Worm (Caenorhabditis elegans) whole organism, mixed stage, embryonic: ENCODE data around the gene asp-14.

ENCODE experiments used
- bed-3 ChIP-seq: fragments of 200-800 bp; sonication (Bioruptor generic); optimal IDR thresholded peaks from 3 replicates; lab custom pipeline; 2018; ENCODE audit warnings: mild to moderate bottlenecking, missing genetic modification characterization, moderate library complexity, missing compliant biosample characterization
- drap-1 ChIP-seq: fragments of 200-800 bp; sonication (Bioruptor generic); optimal IDR thresholded peaks from 3 replicates; lab custom pipeline; 2018; ENCODE audit warnings: mild to moderate bottlenecking, missing genetic modification characterization, missing compliant biosample characterization
- elt-1 ChIP-seq: sonication (generic microtip); optimal IDR thresholded peaks from 2 replicates; lab custom pipeline; 2017; ENCODE audit warnings: missing genetic modification characterization, mild to moderate bottlenecking, missing compliant biosample characterization, antibody characterized with exemption, moderate library complexity, borderline replicate concordance; ENCODE audit not compliant: insufficient read depth
- mep-1 ChIP-seq: fragments of 150-350 bp; optimal IDR thresholded peaks from 2 replicates; lab custom pipeline; 2017; ENCODE audit warnings: missing biosample characterization, missing genetic modification reagents, missing genetic modification characterization, inconsistent platforms
- nhr-28 ChIP-seq: fragments of 150-350 bp; optimal IDR thresholded peaks from 2 replicates; lab custom pipeline; 2014; ENCODE audit warnings: missing biosample characterization, missing genetic modification characterization
- snpc-4 ChIP-seq: fragments of 150-350 bp; optimal IDR thresholded peaks from 2 replicates; lab custom pipeline; 2014; ENCODE audit warnings: missing biosample characterization, missing genetic modification characterization
- unc-39 ChIP-seq: fragments of 150-350 bp; optimal IDR thresholded peaks from 2 replicates; lab custom pipeline; 2014; ENCODE audit warnings: missing biosample characterization, missing genetic modification characterization
- ztf-11 ChIP-seq: fragments of 150-350 bp; optimal IDR thresholded peaks from 2 replicates; lab custom pipeline; 2014; ENCODE audit warnings: missing biosample characterization, missing genetic modification characterization

ce11 chrX:6437545-6437944 is 8.9 kb downstream of the asp-14 start, which contains the start of gene K10C2.8:
- TF ChIP-seq snpc-4 (tag; lab: Kevin White, UChicago) = no peak
- TF ChIP-seq ztf-11 (tag; lab: Kevin White, UChicago) = no peak
- no peak for TF ChIP-seq elt-1 (tag; lab: Kevin White, UChicago)
- no peak for TF ChIP-seq unc-39
- TF ChIP-seq bed-3 (GFP tag; lab: Kevin White, UChicago) = no peak
- TF ChIP-seq nhr-28 (tag; lab: Kevin White, UChicago) = no peak
- TF ChIP-seq drap-1 (GFP tag; lab: Kevin White, UChicago) = no peak
- no peak for TF ChIP-seq mep-1
